Worm (Caenorhabditis elegans): ENCODE data around the gene nhr-280.

- TF ChIP-seq ttx-3 (tag; optimal IDR thresholded peaks at IDR 0.05) (no peak), ama-1 (optimal IDR thresholded peaks at IDR 0.05) (no peak), unc-42 (tag; optimal IDR thresholded peaks at IDR 0.05) (no peak), ceh-14 (tag; optimal IDR thresholded peaks at IDR 0.05) (no peak)
Observed at ce11 chrIII:124478-124877, 6.1 kb downstream of the nhr-280 start, which contains the start of gene pals-23.

Measured in whole organism, late embryonic.